Worm (Caenorhabditis elegans): Measurements from ENCODE around the gene T01H10.11.

T01H10.11 gene

ce11 chrX:12171631-12172348 lies 48.5 kb downstream of the T01H10.11 start, which contains the start of gene F57G12.1:
TSS of gene F57G12.1 (minus strand) at chrX:12171681.
- no peak for TF ChIP-seq nhr-12 (tag; optimal IDR thresholded peaks at IDR 0.05)
- no peak for TF ChIP-seq ceh-16 (tag; optimal IDR thresholded peaks at IDR 0.05)
- TF ChIP-seq skn-1 (tag; optimal IDR thresholded peaks at IDR 0.05): peak; percentile 58
- TF ChIP-seq unc-39 (tag; optimal IDR thresholded peaks at IDR 0.05): no peak
- TF ChIP-seq nhr-23 (tag; optimal IDR thresholded peaks at IDR 0.05): peak; percentile 76
- TF ChIP-seq tbx-2 (tag; optimal IDR thresholded peaks at IDR 0.05): peak; percentile 5
- TF ChIP-seq ztf-11 (tag; optimal IDR thresholded peaks at IDR 0.05): no peak
- TF ChIP-seq egl-27 (tag; optimal IDR thresholded peaks at IDR 0.05): peak; percentile 41
- peak; percentile 81 for TF ChIP-seq ama-1 (optimal IDR thresholded peaks at IDR 0.05)
- TF ChIP-seq nhr-77 (tag; optimal IDR thresholded peaks at IDR 0.05): no peak
- no peak for TF ChIP-seq ZK546.5 (tag; optimal IDR thresholded peaks at IDR 0.05)
- TF ChIP-seq ceh-82 (tag; optimal IDR thresholded peaks at IDR 0.05): no peak
- TF ChIP-seq hmg-11 (tag; optimal IDR thresholded peaks at IDR 0.05): peak; percentile 93
- peak; percentile 37 for TF ChIP-seq nhr-43 (tag; optimal IDR thresholded peaks at IDR 0.05; ENCODE audit: poor library complexity, severe bottlenecking)
- TF ChIP-seq ceh-9 (tag; optimal IDR thresholded peaks at IDR 0.05): no peak
- TF ChIP-seq nfya-1 (tag; optimal IDR thresholded peaks at IDR 0.05; ENCODE audit: insufficient read depth): peak; percentile 90
- TF ChIP-seq lin-15B (tag; optimal IDR thresholded peaks at IDR 0.05): peak; percentile 7
- peak; percentile 48 for TF ChIP-seq egl-5 (tag; optimal IDR thresholded peaks at IDR 0.05)
- peak; percentile 56 for TF ChIP-seq fkh-10 (GFP tag; optimal IDR thresholded peaks at IDR 0.05)
- TF ChIP-seq R02D3.7 (tag; optimal IDR thresholded peaks at IDR 0.05): no peak
- TF ChIP-seq nhr-237 (tag; optimal IDR thresholded peaks at IDR 0.05): no peak
- TF ChIP-seq nhr-11 (tag; optimal IDR thresholded peaks at IDR 0.05): peak; percentile 56
- peak; percentile 36 for TF ChIP-seq jun-1 (tag; optimal IDR thresholded peaks at IDR 0.05)
- TF ChIP-seq nhr-25 (tag; optimal IDR thresholded peaks at IDR 0.05): peak; percentile 88
- TF ChIP-seq mdl-1 (tag; optimal IDR thresholded peaks at IDR 0.05): peak; percentile 51
- no peak for TF ChIP-seq nhr-67 (tag; optimal IDR thresholded peaks at IDR 0.05)
- TF ChIP-seq sea-2 (GFP tag; optimal IDR thresholded peaks at IDR 0.05): no peak
- no peak for TF ChIP-seq snpc-4 (tag; optimal IDR thresholded peaks at IDR 0.05)
- TF ChIP-seq nhr-28 (tag; optimal IDR thresholded peaks at IDR 0.05): no peak
- TF ChIP-seq unc-62 (GFP tag; optimal IDR thresholded peaks at IDR 0.05): peak; percentile 55
- TF ChIP-seq lin-39 (tag; optimal IDR thresholded peaks at IDR 0.05): peak; percentile 97
- peak; percentile 57 for TF ChIP-seq elt-2 (tag; optimal IDR thresholded peaks at IDR 0.05)
- TF ChIP-seq eor-1 (tag; optimal IDR thresholded peaks at IDR 0.05): no peak
- TF ChIP-seq mml-1 (tag; optimal IDR thresholded peaks at IDR 0.05): no peak
- TF ChIP-seq nhr-76 (tag; optimal IDR thresholded peaks at IDR 0.05): no peak
- TF ChIP-seq pqm-1 (tag; optimal IDR thresholded peaks at IDR 0.05): peak; percentile 41
- TF ChIP-seq elt-1 (tag; optimal IDR thresholded peaks at IDR 0.05): peak; percentile 71
- TF ChIP-seq aly-2 (tag; optimal IDR thresholded peaks at IDR 0.05): no peak
- no peak for TF ChIP-seq ztf-4 (tag; optimal IDR thresholded peaks at IDR 0.05)
- TF ChIP-seq ceh-28 (tag; optimal IDR thresholded peaks at IDR 0.05): peak; percentile 39
- no peak for TF ChIP-seq fkh-2 (tag; optimal IDR thresholded peaks at IDR 0.05)
- no peak for TF ChIP-seq fos-1 (tag; optimal IDR thresholded peaks at IDR 0.05)
- TF ChIP-seq zag-1 (tag; optimal IDR thresholded peaks at IDR 0.05): no peak
- no peak for TF ChIP-seq elt-3 (tag; optimal IDR thresholded peaks at IDR 0.05)
- peak; percentile 9 for TF ChIP-seq lsy-12 (tag; optimal IDR thresholded peaks at IDR 0.05)
- TF ChIP-seq daf-12 (tag; optimal IDR thresholded peaks at IDR 0.05): no peak
- TF ChIP-seq pha-4 (tag; optimal IDR thresholded peaks at IDR 0.05): peak; percentile 85
